Fruit fly (Drosophila melanogaster) whole organism, embryonic: ENCODE results near the gene meep.
A peak's percentile ranks its signal among the peaks of the same experiment; 100 is the strongest.

Experiments used
- Awh ChIP-seq: fragments of 200-800 bp; sonication (Bioruptor generic); IDR thresholded peaks from 2 replicates; pipeline ENCODE4, ENCODE4 v1.3.6; 2022; ENCODE audit warnings: missing biosample characterization, missing genetic modification characterization
- Bdp1 ChIP-seq: fragments of 200-800 bp; sonication (Bioruptor generic); optimal IDR thresholded peaks from 3 replicates; lab custom pipeline; 2016; ENCODE audit warnings: missing biosample characterization, missing genetic modification characterization
- Blimp-1 ChIP-seq: fragments of 200-800 bp; sonication (Bioruptor generic); optimal IDR thresholded peaks from 3 replicates; lab custom pipeline; 2018; ENCODE audit warnings: missing biosample characterization, missing genetic modification characterization, mild to moderate bottlenecking, moderate library complexity, missing genetic modification reagents
- CG1024 ChIP-seq: fragments of 200-800 bp; sonication (Bioruptor generic); IDR thresholded peaks from 2 replicates; pipeline ENCODE4 v1.3.6; 2022; ENCODE audit warnings: missing biosample characterization, missing genetic modification characterization
- CG11560 ChIP-seq: fragments of 200-800 bp; sonication (Bioruptor generic); IDR thresholded peaks from 3 replicates; pipeline ENCODE4 v1.3.6; 2022; ENCODE audit warnings: missing biosample characterization, missing genetic modification characterization
- CG12659 ChIP-seq: fragments of 200-800 bp; sonication (Bioruptor generic); optimal IDR thresholded peaks from 3 replicates; lab custom pipeline; 2017; ENCODE audit warnings: mild to moderate bottlenecking, missing biosample characterization, missing genetic modification reagents, missing genetic modification characterization
- CG12942 ChIP-seq: fragments of 200-800 bp; sonication (Bioruptor generic); optimal IDR thresholded peaks from 3 replicates; lab custom pipeline; 2016; ENCODE audit warnings: missing biosample characterization, missing genetic modification characterization
- CG13123 ChIP-seq: fragments of 200-800 bp; sonication (Bioruptor generic); optimal IDR thresholded peaks from 2 replicates; lab custom pipeline; 2016; ENCODE audit warnings: missing biosample characterization, missing genetic modification characterization
- CG13424 ChIP-seq: fragments of 200-800 bp; sonication (Bioruptor generic); optimal IDR thresholded peaks from 2 replicates; lab custom pipeline; 2019; ENCODE audit warnings: missing biosample characterization, mild to moderate bottlenecking, missing genetic modification characterization, moderate library complexity
- CG17829 ChIP-seq: fragments of 200-800 bp; optimal IDR thresholded peaks from 2 replicates; lab custom pipeline; 2019; ENCODE audit warnings: missing biosample characterization, mild to moderate bottlenecking, missing genetic modification characterization, moderate library complexity
- CG2712 ChIP-seq: fragments of 200-800 bp; optimal IDR thresholded peaks from 3 replicates; lab custom pipeline; 2019; ENCODE audit warnings: missing biosample characterization, mild to moderate bottlenecking, missing genetic modification characterization, moderate library complexity
- CG30403 ChIP-seq: fragments of 200-800 bp; sonication (Bioruptor generic); optimal IDR thresholded peaks from 3 replicates; lab custom pipeline; 2016; ENCODE audit warnings: missing biosample characterization, missing genetic modification characterization
- CG31441 ChIP-seq: fragments of 200-800 bp; sonication (Bioruptor generic); IDR thresholded peaks from 2 replicates; pipeline ENCODE4 v1.3.6; 2022; ENCODE audit warnings: missing biosample characterization, missing genetic modification characterization
- CG8281 ChIP-seq: fragments of 200-800 bp; sonication (Bioruptor generic); optimal IDR thresholded peaks from 2 replicates; lab custom pipeline; 2018; ENCODE audit warnings: missing biosample characterization, mild to moderate bottlenecking, missing genetic modification characterization, moderate library complexity
- CG8478 ChIP-seq: fragments of >200 bp; optimal IDR thresholded peaks from 2 replicates; lab custom pipeline; 2018
- CG9797 ChIP-seq: fragments of 200-800 bp; sonication (Bioruptor generic); optimal IDR thresholded peaks from 3 replicates; lab custom pipeline; 2018; ENCODE audit warnings: missing biosample characterization, mild to moderate bottlenecking, missing genetic modification characterization
- CG9932 ChIP-seq: fragments of 200-800 bp; sonication (Bioruptor generic); IDR thresholded peaks from 2 replicates; pipeline ENCODE4 v1.3.6; 2022; ENCODE audit warnings: missing biosample characterization, missing genetic modification characterization
- Camta ChIP-seq: fragments of 200-800 bp; sonication (Bioruptor generic); optimal IDR thresholded peaks from 2 replicates; lab custom pipeline; 2016; ENCODE audit warnings: missing biosample characterization, missing genetic modification characterization
- Dek ChIP-seq: fragments of 200-800 bp; sonication (Bioruptor generic); optimal IDR thresholded peaks from 3 replicates; lab custom pipeline; 2019; ENCODE audit warnings: missing biosample characterization, mild to moderate bottlenecking, missing genetic modification characterization, moderate library complexity
- Dp ChIP-seq: fragments of 200-800 bp; sonication (Bioruptor generic); optimal IDR thresholded peaks from 2 replicates; lab custom pipeline; 2018; ENCODE audit warnings: missing biosample characterization, mild to moderate bottlenecking, missing genetic modification characterization, moderate library complexity
- Ets65A ChIP-seq: fragments of 200-800 bp; sonication (Bioruptor generic); peaks from one replicate; lab custom pipeline; 2016; ENCODE audit warnings: missing biosample characterization, missing genetic modification characterization
- Fer1 ChIP-seq: fragments of 200-800 bp; sonication (Bioruptor generic); optimal IDR thresholded peaks from 2 replicates; lab custom pipeline; 2017; ENCODE audit warnings: missing biosample characterization, mild to moderate bottlenecking, missing genetic modification characterization
- Gsc ChIP-seq: fragments of 200-800 bp; sonication (Bioruptor generic); IDR thresholded peaks from 2 replicates; pipeline ENCODE4 v1.3.6; 2022; ENCODE audit warnings: missing biosample characterization, missing genetic modification characterization
- Hmx ChIP-seq: fragments of 200-800 bp; sonication (Bioruptor generic); optimal IDR thresholded peaks from 2 replicates; lab custom pipeline; 2016; ENCODE audit warnings: missing biosample characterization, missing genetic modification characterization
- Neu2 ChIP-seq: fragments of 200-800 bp; sonication (Bioruptor generic); optimal IDR thresholded peaks from 3 replicates; lab custom pipeline; 2016; ENCODE audit warnings: missing biosample characterization, missing genetic modification characterization, borderline replicate concordance
- NfI ChIP-seq: fragments of 200-800 bp; sonication (Bioruptor generic); optimal IDR thresholded peaks from 3 replicates; lab custom pipeline; 2018; ENCODE audit warnings: missing biosample characterization, mild to moderate bottlenecking, missing genetic modification characterization, moderate library complexity
- Scr ChIP-seq: fragments of 200-800 bp; sonication (Bioruptor generic); IDR thresholded peaks from 2 replicates; pipeline ENCODE4 v1.3.6; 2022; ENCODE audit warnings: missing biosample characterization, missing genetic modification characterization; ENCODE audit not compliant: partially characterized antibody
- Ssrp ChIP-seq: fragments of 200-800 bp; sonication (Bioruptor generic); optimal IDR thresholded peaks from 2 replicates; lab custom pipeline; 2018; ENCODE audit warnings: missing biosample characterization, mild to moderate bottlenecking, missing genetic modification characterization, moderate library complexity
- Trl ChIP-seq, 3 experiments: fragments of >200 bp in 2 of 3; fragments of 200-800 bp in 1 of 3; sonication (Bioruptor generic) in 1 of 3; optimal IDR thresholded peaks; 2 replicates in 1 of 3; 3 replicates in 2 of 3; lab custom pipeline; 2016 to 2017; ENCODE audit warnings: missing biosample characterization in 1 of 3, missing genetic modification characterization in 1 of 3
- Xrp1 ChIP-seq: fragments of 200-800 bp; sonication (Bioruptor generic); IDR thresholded peaks from 2 replicates; pipeline ENCODE4 v1.3.6; 2022; ENCODE audit warnings: missing biosample characterization, missing genetic modification characterization
- cato ChIP-seq: fragments of 200-800 bp; sonication (Bioruptor generic); optimal IDR thresholded peaks from 2 replicates; lab custom pipeline; 2016; ENCODE audit warnings: missing biosample characterization, missing genetic modification characterization, borderline replicate concordance
- caup ChIP-seq: fragments of 200-800 bp; sonication (Bioruptor generic); optimal IDR thresholded peaks from 3 replicates; lab custom pipeline; 2017; ENCODE audit warnings: missing biosample characterization, mild to moderate bottlenecking, missing genetic modification characterization, moderate library complexity; ENCODE audit not compliant: severe bottlenecking
- ci ChIP-seq: fragments of 200-800 bp; sonication (Bioruptor generic); IDR thresholded peaks from 3 replicates; pipeline ENCODE4 v1.3.6; 2022; ENCODE audit warnings: missing biosample characterization, missing genetic modification characterization
- dpn ChIP-seq, 2 experiments: fragments of 200-800 bp; sonication (Bioruptor generic); optimal IDR thresholded peaks; 3 replicates each; lab custom pipeline; 2016; ENCODE audit warnings: missing biosample characterization in 2 of 2, missing genetic modification characterization in 2 of 2
- ewg ChIP-seq: fragments of 200-800 bp; sonication (Bioruptor generic); optimal IDR thresholded peaks from 3 replicates; lab custom pipeline; 2017; ENCODE audit warnings: mild to moderate bottlenecking, missing biosample characterization, missing genetic modification reagents, missing genetic modification characterization
- gce ChIP-seq: fragments of 200-800 bp; sonication (Bioruptor generic); IDR thresholded peaks from 3 replicates; pipeline ENCODE4 v1.3.6; 2022; ENCODE audit warnings: missing biosample characterization, missing genetic modification characterization
- gsb ChIP-seq: fragments of 200-800 bp; sonication (Bioruptor generic); IDR thresholded peaks from 2 replicates; pipeline ENCODE4 v1.3.6; 2022; ENCODE audit warnings: missing biosample characterization, missing genetic modification characterization
- insv ChIP-seq, 2 experiments: fragments of 200-800 bp; sonication (Bioruptor generic); optimal IDR thresholded peaks; 3 replicates each; lab custom pipeline; 2016 to 2018; ENCODE audit warnings: missing biosample characterization in 2 of 2, missing genetic modification characterization in 2 of 2
- knrl ChIP-seq: fragments of 200-800 bp; sonication (Bioruptor generic); IDR thresholded peaks from 3 replicates; pipeline ENCODE4 v1.3.6; 2022; ENCODE audit warnings: missing biosample characterization, missing genetic modification characterization; ENCODE audit not compliant: partially characterized antibody
- ranshi ChIP-seq: fragments of 200-800 bp; sonication (Bioruptor generic); IDR thresholded peaks from 2 replicates; pipeline ENCODE4 v1.3.6; 2022; ENCODE audit warnings: missing biosample characterization, missing genetic modification characterization
- row ChIP-seq: fragments of 200-800 bp; sonication (Bioruptor generic); IDR thresholded peaks from 3 replicates; pipeline ENCODE4 v1.3.6; 2022; ENCODE audit warnings: missing biosample characterization, missing genetic modification characterization
- sens ChIP-seq: fragments of 200-800 bp; sonication (Bioruptor generic); peaks from one replicate; lab custom pipeline; 2016; ENCODE audit warnings: missing biosample characterization, missing genetic modification characterization
- sens-2 ChIP-seq: fragments of 200-800 bp; sonication (Bioruptor generic); IDR thresholded peaks from 2 replicates; pipeline ENCODE4 v1.3.6; 2022; ENCODE audit warnings: missing biosample characterization, missing genetic modification characterization
- sim ChIP-seq: fragments of 200-800 bp; sonication (Bioruptor generic); IDR thresholded peaks from 2 replicates; pipeline ENCODE4 v1.3.6; 2022; ENCODE audit warnings: missing biosample characterization, missing genetic modification characterization
- usp ChIP-seq: fragments of >200 bp; optimal IDR thresholded peaks from 2 replicates; lab custom pipeline; 2017; ENCODE audit warnings: missing biosample characterization, missing genetic modification characterization

Gene meep

dm6 chr3L:1202588-1203195 is at the start of gene meep (continued):
- TF ChIP-seq CG1024 (GFP tag; lab: Robert Waterston, UW) (no peak), Blimp-1 (no peak), usp (GFP tag; lab: Kevin White, UChicago) (no peak), Neu2 (no peak), CG8281 (tag; lab: Kevin White, UChicago) (no peak), Fer1 (no peak), Trl (optimal IDR thresholded peaks at IDR 0.05; lab: Kevin White, UChicago) (peak; percentile 11 to 37), Trl (GFP tag; optimal IDR thresholded peaks at IDR 0.05; lab: Kevin White, UChicago) (no peak)
- TF ChIP-seq, all 482 proteins: peak for 12

DNA sequence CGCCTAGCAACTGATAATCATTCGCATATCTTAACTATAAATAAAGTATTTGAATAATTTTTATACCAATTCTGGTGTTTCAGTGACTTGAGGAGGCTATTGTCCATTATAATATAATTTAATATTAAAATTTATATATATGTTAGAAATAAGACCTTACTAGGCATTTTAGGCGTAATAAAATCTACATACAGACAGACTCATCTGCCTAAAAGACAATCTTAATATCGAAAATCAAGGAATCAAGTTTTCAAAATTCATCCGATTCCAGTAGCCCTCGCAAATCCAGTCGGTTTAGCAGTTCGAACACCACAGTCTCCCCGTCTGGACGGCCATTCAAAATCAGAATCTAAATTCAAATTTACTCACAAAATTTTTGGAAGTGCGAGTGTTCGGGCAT is 48.9 kb upstream of the meep start, which contains the start of the genes CG9130 and CG9133:
CG9130 (plus strand) TSS at position 301 of the 400 bp plus-strand sequence.
CG9133 (plus strand) TSS at position 301 of the 400 bp plus-strand sequence.
- no peak for TF ChIP-seq caup
- TF ChIP-seq sim: no peak
- TF ChIP-seq Ssrp: no peak
- TF ChIP-seq Scr (GFP tag; lab: Robert Waterston, UW): no peak
- no peak for TF ChIP-seq CG13424 (tag; lab: Kevin White, UChicago)
- TF ChIP-seq gce (GFP tag; lab: Robert Waterston, UW): no peak
- TF ChIP-seq CG9797 (GFP tag; lab: Kevin White, UChicago): no peak
- no peak for TF ChIP-seq CG31441 (GFP tag; lab: Robert Waterston, UW)
- TF ChIP-seq cato (GFP tag; lab: Kevin White, UChicago): no peak
- no peak for TF ChIP-seq CG13123
- TF ChIP-seq CG12942: no peak
- no peak for TF ChIP-seq sens-2 (GFP tag; lab: Robert Waterston, UW)
- TF ChIP-seq, all 482 proteins: peak for 0

DNA sequence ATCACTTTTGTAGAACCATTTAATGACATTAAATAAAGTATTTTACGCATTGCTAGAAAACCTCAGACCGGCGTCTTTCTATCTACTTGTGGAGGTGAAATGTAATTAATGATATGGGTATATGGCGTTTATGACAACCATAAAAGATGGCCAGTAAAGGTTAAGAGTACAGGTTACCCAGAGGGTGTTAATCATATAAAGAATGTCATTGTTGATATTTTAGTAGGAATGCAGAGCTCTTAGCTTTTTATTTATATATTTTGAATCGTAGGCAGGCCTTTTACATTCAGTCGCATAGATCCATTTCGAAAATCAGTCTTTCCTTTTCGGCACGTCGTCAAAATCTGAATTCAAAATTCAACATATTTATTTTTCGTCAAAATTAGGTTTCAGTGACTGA is 47.6 kb upstream of the meep start, which contains the start of gene Bfc:
Bfc (plus strand) TSS at position 301 of the 400 bp plus-strand sequence.
- TF ChIP-seq row (GFP tag; lab: Robert Waterston, UW) (no peak), gsb (GFP tag; lab: Robert Waterston, UW) (no peak), Dp (GFP tag; lab: Kevin White, UChicago) (no peak), dpn (GFP tag; optimal IDR thresholded peaks at IDR 0.05; lab: Kevin White, UChicago) (no peak)

DNA sequence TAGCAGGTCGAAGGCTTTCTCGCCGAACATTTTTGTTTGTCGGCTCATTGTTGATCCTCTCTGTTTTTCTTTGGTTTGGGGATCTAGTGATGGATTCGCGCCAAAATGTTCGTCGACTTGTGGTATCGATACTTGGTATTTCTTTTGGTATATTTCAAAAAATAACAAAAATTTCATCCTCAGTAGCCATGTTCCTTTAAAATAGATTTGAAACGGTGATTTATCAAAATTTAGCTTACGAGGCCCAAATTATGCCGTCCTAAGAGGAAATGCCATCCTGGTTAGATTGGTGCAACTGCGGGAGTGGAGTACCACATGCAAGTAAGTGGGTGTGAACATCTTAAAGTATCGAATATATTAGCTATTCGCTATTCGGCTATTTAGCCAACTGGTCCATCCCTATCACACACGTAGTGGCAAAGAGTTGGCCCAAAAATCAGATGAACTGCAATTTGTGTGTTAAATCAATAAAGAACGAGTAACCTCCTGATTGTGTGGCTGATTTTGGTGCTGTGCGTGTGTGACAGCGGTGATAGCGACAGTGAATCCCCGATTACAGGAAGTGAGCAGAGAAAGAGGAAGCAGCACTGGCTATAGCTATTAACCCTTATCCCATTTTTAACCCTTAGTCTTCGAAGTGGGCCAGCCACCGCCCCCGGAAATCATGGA is 44.9 kb upstream of the meep start, which contains the start of the genes Psf1 and Sac1:
Psf1 (minus strand) TSS at position 51 of the 669 bp plus-strand sequence.
Sac1 (plus strand) TSS at position 191 of the 669 bp plus-strand sequence.
- peak; percentile 10 for TF ChIP-seq Dek (tag; lab: Kevin White, UChicago)
- TF ChIP-seq Xrp1: peak; percentile 45; the same call in 1 of the 2 replicates
- 0 out of 3 replicates have a peak, but pooled peaks have one; percentile 27 for TF ChIP-seq ci (GFP tag; lab: Robert Waterston, UW)
- peak; percentile 93 for TF ChIP-seq knrl (GFP tag; lab: Robert Waterston, UW)
- peak; percentile 62 for TF ChIP-seq CG17829
- peak in 1 of 2 experiments; percentile 27 for TF ChIP-seq insv (GFP tag; optimal IDR thresholded peaks at IDR 0.05; lab: Kevin White, UChicago)
- no peak for TF ChIP-seq CG8478
- TF ChIP-seq sens (GFP tag; lab: Kevin White, UChicago): peak; percentile 87
- peak; percentile 96 for TF ChIP-seq Ets65A
- TF ChIP-seq Awh: no peak
- no peak for TF ChIP-seq CG11560 (tag; lab: Robert Waterston, UW)
- TF ChIP-seq Gsc (GFP tag; lab: Robert Waterston, UW): no peak
- no peak for TF ChIP-seq Hmx (GFP tag; lab: Kevin White, UChicago)
- peak; percentile 2 for TF ChIP-seq Camta (GFP tag; lab: Kevin White, UChicago)
- peak; percentile 28 for TF ChIP-seq ewg (GFP tag; lab: Kevin White, UChicago)
- peak; percentile 53 for TF ChIP-seq NfI (GFP tag; lab: Kevin White, UChicago)
- TF ChIP-seq CG30403 (GFP tag; lab: Kevin White, UChicago): peak; percentile 64
- TF ChIP-seq CG12659 (GFP tag; lab: Kevin White, UChicago): peak; percentile 77
- TF ChIP-seq CG2712 (tag; lab: Kevin White, UChicago): no peak
- peak; percentile 31 for TF ChIP-seq Bdp1
- no peak for TF ChIP-seq ranshi
- peak; percentile 68; the same call in 1 of the 2 replicates for TF ChIP-seq CG9932 (GFP tag; lab: Robert Waterston, UW)
